Worm (Caenorhabditis elegans): Measurements from ENCODE around the gene lin-56.

DNA sequence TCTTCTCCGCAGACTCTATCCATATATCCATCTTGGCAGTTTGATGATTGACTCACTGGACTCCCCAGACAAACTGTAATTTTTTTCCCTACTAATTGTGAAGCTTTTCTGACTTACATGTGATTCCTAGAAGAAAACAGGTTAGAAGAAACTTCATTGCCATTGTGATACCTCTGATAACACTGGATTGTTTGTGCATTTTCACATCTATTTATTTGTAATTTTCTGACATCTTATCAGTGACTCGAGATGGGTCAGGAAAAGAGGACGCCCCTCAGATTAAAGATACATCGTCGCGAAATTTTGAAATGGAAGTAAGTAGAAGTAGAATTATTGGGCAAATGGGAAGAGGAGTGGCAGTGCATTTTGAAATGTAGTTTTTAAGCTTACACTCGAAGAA is 40.5 kb downstream of the lin-56 start, which contains the start of gene clec-61:
- TF ChIP-seq aly-2 (tag; optimal IDR thresholded peaks at IDR 0.05) (no peak), ceh-82 (tag; optimal IDR thresholded peaks at IDR 0.05) (no peak), nhr-77 (tag; optimal IDR thresholded peaks at IDR 0.05) (no peak), nhr-237 (tag; optimal IDR thresholded peaks at IDR 0.05) (no peak), nhr-21 (tag; optimal IDR thresholded peaks at IDR 0.05) (no peak), ztf-4 (tag; optimal IDR thresholded peaks at IDR 0.05) (no peak), elt-1 (tag; optimal IDR thresholded peaks at IDR 0.05) (no peak), nhr-10 (tag; optimal IDR thresholded peaks at IDR 0.05) (no peak), zag-1 (tag; optimal IDR thresholded peaks at IDR 0.05) (no peak), ama-1 (optimal IDR thresholded peaks at IDR 0.05) (no peak), nhr-12 (tag; optimal IDR thresholded peaks at IDR 0.05) (no peak), lsy-2 (tag; optimal IDR thresholded peaks at IDR 0.05) (no peak), lin-39 (tag; optimal IDR thresholded peaks at IDR 0.05) (no peak), mdl-1 (tag; optimal IDR thresholded peaks at IDR 0.05) (no peak)

Data from whole organism, L2 larva.